Fruit fly (Drosophila melanogaster) whole organism, prepupa: ENCODE data around the gene rho-5.
A peak's percentile ranks its signal among the peaks of the same experiment; 100 is the strongest.

Experiments used
- CG10669 ChIP-seq: fragments of 200-800 bp; sonication (Bioruptor generic); optimal IDR thresholded peaks from 3 replicates; lab custom pipeline; 2018; ENCODE audit warnings: missing biosample characterization, mild to moderate bottlenecking, missing genetic modification characterization, moderate library complexity
- CG11762 ChIP-seq: fragments of 200-800 bp; sonication (Bioruptor generic); optimal IDR thresholded peaks from 3 replicates; lab custom pipeline; 2016; ENCODE audit warnings: missing biosample characterization, missing genetic modification characterization; ENCODE audit not compliant: insufficient read depth
- CG11902 ChIP-seq: fragments of 200-800 bp; sonication (Bioruptor generic); optimal IDR thresholded peaks from 3 replicates; lab custom pipeline; 2016; ENCODE audit warnings: missing biosample characterization, missing genetic modification characterization
- CG15336 ChIP-seq: fragments of 200-800 bp; sonication (Bioruptor generic); IDR thresholded peaks from 2 replicates; pipeline ENCODE4 v1.3.6; 2022; ENCODE audit warnings: missing biosample characterization, missing genetic modification characterization
- CG3032 ChIP-seq: fragments of 200-800 bp; optimal IDR thresholded peaks from 2 replicates; lab custom pipeline; 2019; ENCODE audit warnings: missing biosample characterization, mild to moderate bottlenecking, missing genetic modification characterization, moderate library complexity
- CG31627 ChIP-seq: fragments of 200-800 bp; sonication (Bioruptor generic); optimal IDR thresholded peaks from 3 replicates; lab custom pipeline; 2016; ENCODE audit warnings: missing biosample characterization, missing genetic modification characterization
- CG32006 ChIP-seq: fragments of 200-800 bp; sonication (Bioruptor generic); optimal IDR thresholded peaks from 3 replicates; lab custom pipeline; 2017; ENCODE audit warnings: missing biosample characterization, mild to moderate bottlenecking, missing genetic modification characterization
- CG34406 ChIP-seq: fragments of 200-800 bp; sonication (Bioruptor generic); optimal IDR thresholded peaks from 3 replicates; lab custom pipeline; 2016; ENCODE audit warnings: missing biosample characterization, missing genetic modification characterization
- CG3919 ChIP-seq: fragments of 200-800 bp; sonication (Bioruptor generic); optimal IDR thresholded peaks from 3 replicates; lab custom pipeline; 2016; ENCODE audit warnings: missing biosample characterization, missing genetic modification characterization
- CG6276 ChIP-seq: fragments of 200-800 bp; sonication (Bioruptor generic); optimal IDR thresholded peaks from 2 replicates; lab custom pipeline; 2017; ENCODE audit warnings: missing biosample characterization, mild to moderate bottlenecking, missing genetic modification characterization
- CG6792 ChIP-seq: fragments of 200-800 bp; sonication (Bioruptor generic); optimal IDR thresholded peaks from 3 replicates; lab custom pipeline; 2016; ENCODE audit warnings: missing biosample characterization, missing genetic modification characterization
- CG6808 ChIP-seq: fragments of 200-800 bp; sonication (Bioruptor generic); optimal IDR thresholded peaks from 3 replicates; lab custom pipeline; 2017; ENCODE audit warnings: missing biosample characterization, missing genetic modification characterization, mild to moderate bottlenecking, moderate library complexity, missing genetic modification reagents
- CG7368 ChIP-seq: fragments of 200-800 bp; sonication (Bioruptor generic); optimal IDR thresholded peaks from 3 replicates; lab custom pipeline; 2016; ENCODE audit warnings: missing biosample characterization, missing genetic modification characterization
- CG8119 ChIP-seq: fragments of 200-800 bp; sonication (Bioruptor generic); IDR thresholded peaks from 3 replicates; pipeline ENCODE4 v1.3.6; 2022; ENCODE audit warnings: missing biosample characterization, missing genetic modification characterization
- CG8319 ChIP-seq: fragments of 200-800 bp; sonication (Bioruptor generic); optimal IDR thresholded peaks from 3 replicates; lab custom pipeline; 2016; ENCODE audit warnings: missing biosample characterization, missing genetic modification characterization
- Eip78C ChIP-seq: fragments of 200-800 bp; sonication (Bioruptor generic); peaks from one replicate; lab custom pipeline; 2016; ENCODE audit warnings: missing biosample characterization, missing genetic modification characterization
- Ets21C ChIP-seq: fragments of 200-800 bp; sonication (Bioruptor generic); optimal IDR thresholded peaks from 3 replicates; lab custom pipeline; 2016; ENCODE audit warnings: missing biosample characterization, missing genetic modification characterization
- Ets96B ChIP-seq: fragments of 200-800 bp; optimal IDR thresholded peaks from 2 replicates; lab custom pipeline; 2019; ENCODE audit warnings: missing biosample characterization, mild to moderate bottlenecking, missing genetic modification characterization, moderate library complexity
- Gug ChIP-seq: fragments of 200-800 bp; sonication (Bioruptor generic); IDR thresholded peaks from 2 replicates; pipeline ENCODE4 v1.3.6; 2022; ENCODE audit warnings: missing biosample characterization, missing genetic modification characterization
- Hr38 ChIP-seq: sonication (Bioruptor generic); optimal IDR thresholded peaks from 2 replicates; lab custom pipeline; 2016; ENCODE audit warnings: missing biosample characterization, missing genetic modification characterization
- Hr4 ChIP-seq: fragments of 200-800 bp; sonication (Bioruptor generic); optimal IDR thresholded peaks from 3 replicates; lab custom pipeline; 2016; ENCODE audit warnings: missing biosample characterization, missing genetic modification characterization
- Met ChIP-seq: fragments of 200-800 bp; sonication (Bioruptor generic); optimal IDR thresholded peaks from 3 replicates; lab custom pipeline; 2016; ENCODE audit warnings: missing biosample characterization, missing genetic modification characterization
- Sox102F ChIP-seq: fragments of 200-800 bp; sonication (Bioruptor generic); optimal IDR thresholded peaks from 2 replicates; lab custom pipeline; 2016; ENCODE audit warnings: missing biosample characterization, mild to moderate bottlenecking, missing genetic modification characterization
- Sox15 ChIP-seq: fragments of 200-800 bp; sonication (Bioruptor generic); optimal IDR thresholded peaks from 3 replicates; lab custom pipeline; 2016; ENCODE audit warnings: missing biosample characterization, missing genetic modification characterization
- achi ChIP-seq: fragments of 200-800 bp; sonication (Bioruptor generic); optimal IDR thresholded peaks from 3 replicates; lab custom pipeline; 2016; ENCODE audit warnings: missing biosample characterization, missing genetic modification characterization
- acj6 ChIP-seq: fragments of 200-800 bp; sonication (Bioruptor generic); optimal IDR thresholded peaks from 3 replicates; lab custom pipeline; 2016; ENCODE audit warnings: missing biosample characterization, missing genetic modification characterization
- cyc ChIP-seq: fragments of 200-800 bp; sonication (Bioruptor generic); optimal IDR thresholded peaks from 3 replicates; lab custom pipeline; 2016; ENCODE audit warnings: missing biosample characterization, missing genetic modification characterization
- dac ChIP-seq: fragments of 200-800 bp; sonication (Bioruptor generic); optimal IDR thresholded peaks from 2 replicates; lab custom pipeline; 2017; ENCODE audit warnings: missing biosample characterization, mild to moderate bottlenecking, missing genetic modification characterization
- dsx ChIP-seq: fragments of 200-800 bp; optimal IDR thresholded peaks from 3 replicates; lab custom pipeline; 2019; ENCODE audit warnings: missing biosample characterization, mild to moderate bottlenecking, missing genetic modification characterization, moderate library complexity; ENCODE audit not compliant: poor library complexity, severe bottlenecking
- eg ChIP-seq: fragments of 200-800 bp; sonication (Bioruptor generic); IDR thresholded peaks from 3 replicates; pipeline ENCODE4 v1.3.6; 2022; ENCODE audit warnings: missing biosample characterization, missing genetic modification characterization
- ss ChIP-seq, 2 experiments: fragments of 200-800 bp; sonication (Bioruptor generic); optimal IDR thresholded peaks; 2 replicates in 1 of 2; 3 replicates in 1 of 2; lab custom pipeline; 2017 to 2018; ENCODE audit warnings: mild to moderate bottlenecking in 2 of 2, missing biosample characterization in 2 of 2, missing genetic modification characterization in 2 of 2, moderate library complexity in 1 of 2
- vri ChIP-seq: fragments of 200-800 bp; sonication (Bioruptor generic); optimal IDR thresholded peaks from 3 replicates; lab custom pipeline; 2016; ENCODE audit warnings: missing biosample characterization, mild to moderate bottlenecking, missing genetic modification characterization

The rho-5 gene

dm6 chr2L:10375464-10376236 is 1.9 kb upstream of the rho-5 start, which contains the start of the genes CG33303 and dpr19 (continued):
- TF ChIP-seq CG6808 (GFP tag; lab: Kevin White, UChicago) (peak; percentile 24), CG6276 (no peak), CG15336 (peak; percentile 79), ss (GFP tag; optimal IDR thresholded peaks at IDR 0.05; lab: Kevin White, UChicago) (no peak), CG7368 (GFP tag; lab: Kevin White, UChicago) (no peak), acj6 (GFP tag; lab: Kevin White, UChicago) (no peak), vri (GFP tag; lab: Kevin White, UChicago) (no peak)
- TF ChIP-seq, all 60 proteins: peak for 15

- TF ChIP-seq Ets21C (GFP tag; lab: Kevin White, UChicago): no peak
- TF ChIP-seq achi (GFP tag; lab: Kevin White, UChicago): no peak
- TF ChIP-seq Met (GFP tag; lab: Kevin White, UChicago): no peak
- TF ChIP-seq CG31627 (GFP tag; lab: Kevin White, UChicago): no peak
- TF ChIP-seq Eip78C: peak; percentile 8
- TF ChIP-seq, all 60 proteins: peak for 1
These were observed 1.4 kb downstream of the rho-5 start for dm6 chr2L:10372297-10372696.

- TF ChIP-seq CG32006 (GFP tag; lab: Kevin White, UChicago): no peak
- TF ChIP-seq CG34406 (GFP tag; lab: Kevin White, UChicago): no peak
- peak; percentile 47 for TF ChIP-seq CG3032 (tag; lab: Kevin White, UChicago)
- peak; percentile 63 for TF ChIP-seq Eip78C
- no peak for TF ChIP-seq eg (GFP tag; lab: Robert Waterston, UW)
- no peak for TF ChIP-seq Sox15 (GFP tag; lab: Kevin White, UChicago)
- peak; percentile 6 for TF ChIP-seq Ets96B (tag; lab: Kevin White, UChicago)
- no peak for TF ChIP-seq CG11762 (GFP tag; lab: Kevin White, UChicago)
- TF ChIP-seq CG6792 (GFP tag; lab: Kevin White, UChicago): no peak
- no peak for TF ChIP-seq CG3919 (GFP tag; lab: Kevin White, UChicago)
- peak; percentile 55 for TF ChIP-seq CG8119 (GFP tag; lab: Robert Waterston, UW)
- no peak for TF ChIP-seq dac (GFP tag; lab: Kevin White, UChicago)
- TF ChIP-seq cyc (GFP tag; lab: Kevin White, UChicago): peak; percentile 1
- no peak for TF ChIP-seq Hr4 (GFP tag; lab: Kevin White, UChicago)
- no peak for TF ChIP-seq CG10669
- no peak for TF ChIP-seq Hr38 (GFP tag; lab: Kevin White, UChicago)
- TF ChIP-seq Sox102F: no peak
- TF ChIP-seq achi (GFP tag; lab: Kevin White, UChicago): no peak
These were observed 7.2 kb downstream of the rho-5 start, which contains the start of gene CG5056 for dm6 chr2L:10366525-10366924. Gene CG5056, plus strand, starts transcription at chr2L:10366692.

DNA sequence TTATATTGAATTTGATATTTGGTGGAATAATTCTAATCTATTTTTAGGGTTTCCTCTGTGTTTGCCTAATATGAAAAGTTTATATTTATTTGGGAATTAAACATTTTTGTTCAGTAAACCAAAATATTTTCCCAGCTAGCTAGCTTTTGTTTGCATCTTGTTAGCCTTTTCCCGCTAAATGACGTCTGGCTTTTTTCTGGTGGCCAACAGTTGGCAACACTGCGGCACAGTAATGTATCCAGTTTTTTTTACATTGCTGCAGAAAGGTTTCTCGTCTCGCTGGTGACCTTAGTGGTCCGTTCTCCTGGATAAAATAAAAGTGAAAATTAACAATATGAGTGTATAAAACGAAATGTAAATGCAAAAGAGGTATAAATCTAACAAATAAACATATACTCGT is 9.5 kb downstream of the rho-5 start, which contains the start of gene lft:
Gene lft, plus strand, starts transcription at position 243 of the 400 bp plus-strand sequence.
- peak in 1 of 2 experiments; percentile 32 for TF ChIP-seq ss (GFP tag; optimal IDR thresholded peaks at IDR 0.05; lab: Kevin White, UChicago)
- peak; percentile 51 for TF ChIP-seq dsx
- TF ChIP-seq CG11902 (GFP tag; lab: Kevin White, UChicago): no peak
- TF ChIP-seq CG8319: peak; percentile 53
- TF ChIP-seq Gug (GFP tag; lab: Robert Waterston, UW): no peak
- TF ChIP-seq Ets96B (tag; lab: Kevin White, UChicago): no peak
- no peak for TF ChIP-seq dac (GFP tag; lab: Kevin White, UChicago)
- no peak for TF ChIP-seq Met (GFP tag; lab: Kevin White, UChicago)
- TF ChIP-seq CG15336: no peak
- TF ChIP-seq CG34406 (GFP tag; lab: Kevin White, UChicago): no peak
- peak; percentile 42 for TF ChIP-seq Eip78C
